Fruit fly (Drosophila melanogaster) whole organism, pupa: ENCODE results near the gene CG43083.

ENCODE experiments used
- CG10348 ChIP-seq: fragments of 200-800 bp; sonication (Bioruptor generic); IDR thresholded peaks from 2 replicates; pipeline ENCODE4 v1.3.6; 2022; ENCODE audit warnings: missing biosample characterization, missing genetic modification characterization
- CG12605 ChIP-seq: fragments of 200-800 bp; sonication (Bioruptor generic); IDR thresholded peaks from 2 replicates; pipeline ENCODE4 v1.3.6; 2022; ENCODE audit warnings: missing biosample characterization, missing genetic modification characterization
- CG13204 ChIP-seq: fragments of 200-800 bp; sonication (Bioruptor generic); optimal IDR thresholded peaks from 2 replicates; lab custom pipeline; 2018; ENCODE audit warnings: missing biosample characterization, mild to moderate bottlenecking, missing genetic modification characterization, moderate library complexity
- CG14655 ChIP-seq: fragments of 200-800 bp; sonication (Bioruptor generic); optimal IDR thresholded peaks from 3 replicates; lab custom pipeline; 2017; ENCODE audit warnings: mild to moderate bottlenecking, missing biosample characterization, missing genetic modification reagents, missing genetic modification characterization
- CG15710 ChIP-seq: fragments of 200-800 bp; sonication (Bioruptor generic); optimal IDR thresholded peaks from 2 replicates; lab custom pipeline; 2018; ENCODE audit warnings: missing biosample characterization, mild to moderate bottlenecking, missing genetic modification characterization, moderate library complexity
- CG17806 ChIP-seq: fragments of 200-800 bp; sonication (Bioruptor generic); optimal IDR thresholded peaks from 2 replicates; lab custom pipeline; 2018; ENCODE audit warnings: missing biosample characterization, mild to moderate bottlenecking, missing genetic modification characterization, moderate library complexity
- CG32121 ChIP-seq: fragments of 200-800 bp; sonication (Bioruptor generic); IDR thresholded peaks from 2 replicates; pipeline ENCODE4 v1.3.6; 2022; ENCODE audit warnings: missing biosample characterization, missing genetic modification characterization
- CG8301 ChIP-seq: fragments of 200-800 bp; sonication (Bioruptor generic); optimal IDR thresholded peaks from 2 replicates; lab custom pipeline; 2018; ENCODE audit warnings: missing biosample characterization, mild to moderate bottlenecking, missing genetic modification characterization
- EcR ChIP-seq: fragments of 200-800 bp; sonication (Bioruptor generic); optimal IDR thresholded peaks from 3 replicates; lab custom pipeline; 2019; ENCODE audit warnings: missing biosample characterization, missing genetic modification characterization, mild to moderate bottlenecking, moderate library complexity, missing genetic modification reagents
- Ets98B ChIP-seq: fragments of 200-800 bp; sonication (Bioruptor generic); IDR thresholded peaks from 2 replicates; pipeline ENCODE4 v1.3.6; 2022; ENCODE audit warnings: missing biosample characterization, missing genetic modification characterization
- Pif1B ChIP-seq: fragments of 200-800 bp; sonication (Bioruptor generic); optimal IDR thresholded peaks from 3 replicates; lab custom pipeline; 2016; ENCODE audit warnings: missing biosample characterization, missing genetic modification characterization
- Snoo ChIP-seq: fragments of 200-800 bp; sonication (Bioruptor generic); optimal IDR thresholded peaks from 3 replicates; lab custom pipeline; 2017; ENCODE audit warnings: missing biosample characterization, mild to moderate bottlenecking, missing genetic modification characterization, inconsistent platforms
- fd96Ca ChIP-seq: fragments of 200-800 bp; sonication (Bioruptor generic); IDR thresholded peaks from 3 replicates; pipeline ENCODE4 v1.3.6; 2022; ENCODE audit warnings: missing biosample characterization, missing genetic modification characterization

DNA sequence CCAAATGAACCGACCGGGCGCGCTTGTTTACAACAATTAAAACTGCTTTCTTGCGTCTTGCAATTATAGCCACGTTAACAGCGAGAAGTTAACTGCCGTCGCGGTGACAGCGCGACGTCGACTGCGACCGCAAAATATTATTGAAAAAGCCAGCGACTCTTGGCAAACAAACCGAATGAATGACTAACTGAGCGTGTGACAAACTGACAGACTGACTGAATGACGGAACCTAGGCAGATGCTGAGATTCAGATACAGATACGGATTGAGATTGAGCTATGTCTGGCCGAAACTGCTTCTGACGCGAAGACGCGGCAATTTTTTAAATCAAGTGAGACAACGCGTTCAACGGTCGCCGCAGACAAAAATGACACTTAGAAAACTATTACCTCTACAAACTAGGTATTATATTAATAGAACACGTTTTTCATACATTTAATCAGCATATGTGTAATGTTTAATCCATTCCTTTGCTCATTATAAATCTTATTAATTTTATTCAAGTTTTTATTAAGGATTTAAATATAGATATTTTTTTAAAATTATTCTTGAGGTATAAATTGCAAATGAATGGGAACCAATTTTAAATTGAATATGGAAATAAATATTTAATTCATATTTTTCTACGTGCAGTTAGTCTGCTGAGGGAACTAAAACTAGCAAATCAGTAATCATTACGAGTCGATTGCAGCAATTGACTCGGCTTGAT lies 13.8 kb upstream of the CG43083 start:
- TF ChIP-seq CG14655 (GFP tag; lab: Kevin White, UChicago) = no peak
- no peak for TF ChIP-seq fd96Ca (GFP tag; lab: Robert Waterston, UW)
- no peak for TF ChIP-seq CG13204
- TF ChIP-seq EcR (GFP tag; lab: Kevin White, UChicago) = no peak
- no peak for TF ChIP-seq Pif1B
- TF ChIP-seq CG32121 (GFP tag; lab: Robert Waterston, UW) = no peak
- no peak for TF ChIP-seq CG15710
- no peak for TF ChIP-seq CG10348 (GFP tag; lab: Robert Waterston, UW)
- TF ChIP-seq CG8301 (tag; lab: Kevin White, UChicago) = no peak
- TF ChIP-seq CG17806 (tag; lab: Kevin White, UChicago) = no peak
- TF ChIP-seq Snoo (tag; lab: Kevin White, UChicago) = no peak
- TF ChIP-seq CG12605 (GFP tag; lab: Robert Waterston, UW) = no peak
- TF ChIP-seq Ets98B (GFP tag; lab: Robert Waterston, UW) = no peak
